4 fruit fly cellular contexts compared by ENCODE assay signal in the genomic region with DNA sequence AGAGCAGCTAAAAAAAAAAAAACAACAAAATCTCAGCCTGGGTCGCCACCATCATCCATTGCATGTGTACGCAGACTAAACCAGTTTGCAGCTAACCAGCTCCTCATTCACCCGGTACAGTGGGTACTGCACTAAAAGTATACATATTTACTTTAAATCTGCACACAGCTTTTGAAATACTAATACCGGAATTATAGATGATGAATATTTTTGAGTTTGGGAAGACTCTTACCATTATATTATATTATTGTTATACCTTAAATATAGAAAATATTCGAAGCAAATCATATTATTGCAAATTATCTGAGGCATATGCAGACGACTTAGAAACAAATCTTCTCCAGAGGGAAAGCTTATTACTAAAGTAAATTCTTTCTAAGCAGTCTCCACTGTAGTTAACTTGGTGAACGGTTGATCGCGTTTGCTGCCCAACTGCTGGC.
A peak's percentile ranks its signal among the peaks of the same experiment; 100 is the strongest.
TF ChIP-seq lines count a peak whose summit lies in the region.

No protein-coding gene starts in this region.

- TF ChIP-seq CTCF in whole organism, embryonic (GFP tag; optimal IDR thresholded peaks at IDR 0.05; lab: Kevin White, UChicago), result no peak

TF ChIP-seq in whole organism, embryonic, 481 proteins besides CTCF, POLR2A, EP300 and RAD21 (continues in another document):
- TF ChIP-seq CG2116 (GFP tag; optimal IDR thresholded peaks at IDR 0.05; lab: Kevin White, UChicago), result peak; percentile 20
- peak; percentile 9 for TF ChIP-seq Usf (GFP tag; optimal IDR thresholded peaks at IDR 0.05; lab: Kevin White, UChicago)
- no peak for TF ChIP-seq CG3065 (GFP tag; optimal IDR thresholded peaks at IDR 0.05; lab: Kevin White, UChicago)
- TF ChIP-seq Optix (GFP tag; IDR thresholded peaks at IDR 0.05; lab: Robert Waterston, UW), result no peak
- TF ChIP-seq CG17385 (GFP tag; optimal IDR thresholded peaks at IDR 0.05; lab: Kevin White, UChicago), result peak; percentile 63
- no peak for TF ChIP-seq Doc3 (GFP tag; IDR thresholded peaks at IDR 0.05; lab: Robert Waterston, UW; ENCODE audit: partially characterized antibody)
- no peak for TF ChIP-seq hb (GFP tag; IDR thresholded peaks at IDR 0.05; lab: Robert Waterston, UW; ENCODE audit: partially characterized antibody)
- TF ChIP-seq insv (GFP tag; optimal IDR thresholded peaks at IDR 0.05; lab: Kevin White, UChicago), result no peak
- TF ChIP-seq croc (GFP tag; conservative IDR thresholded peaks at IDR 0.05; lab: Robert Waterston, UW), result peak; percentile 43; the same call in 1 of the 3 replicates
- no peak for TF ChIP-seq MESR4 (GFP tag; optimal IDR thresholded peaks at IDR 0.05; lab: Kevin White, UChicago)
- no peak for TF ChIP-seq CG9876 (GFP tag; optimal IDR thresholded peaks at IDR 0.05; lab: Kevin White, UChicago)
- TF ChIP-seq NFAT (GFP tag; IDR thresholded peaks at IDR 0.05; lab: Robert Waterston, UW), result no peak
- peak; percentile 40 for TF ChIP-seq CG11723 (GFP tag; optimal IDR thresholded peaks at IDR 0.05; lab: Kevin White, UChicago)
- no peak for TF ChIP-seq CG16779 (GFP tag; IDR thresholded peaks at IDR 0.05; lab: Robert Waterston, UW)
- TF ChIP-seq cwo (GFP tag; optimal IDR thresholded peaks at IDR 0.05; lab: Kevin White, UChicago), result no peak
- no peak for TF ChIP-seq CG4617 (GFP tag; optimal IDR thresholded peaks at IDR 0.05; lab: Kevin White, UChicago; ENCODE audit: borderline replicate concordance)
- TF ChIP-seq ash1 (GFP tag; optimal IDR thresholded peaks at IDR 0.05; lab: Kevin White, UChicago), result no peak
- no peak for TF ChIP-seq bigmax (GFP tag; optimal IDR thresholded peaks at IDR 0.05; lab: Kevin White, UChicago)
- TF ChIP-seq MBD-R2 (GFP tag; IDR thresholded peaks at IDR 0.05; lab: Robert Waterston, UW), result no peak
- peak; percentile 30 for TF ChIP-seq tin (GFP tag; optimal IDR thresholded peaks at IDR 0.05; lab: Kevin White, UChicago)
- no peak for TF ChIP-seq H2.0 (GFP tag; IDR thresholded peaks at IDR 0.05; lab: Robert Waterston, UW)

TF ChIP-seq in whole organism, prepupa, 60 proteins besides CTCF, POLR2A, EP300 and RAD21 (continues in another document):
- TF ChIP-seq Ets96B (tag; optimal IDR thresholded peaks at IDR 0.05; lab: Kevin White, UChicago) (peak; percentile 91), CG3032 (tag; optimal IDR thresholded peaks at IDR 0.05; lab: Kevin White, UChicago) (peak; percentile 91), dac (GFP tag; optimal IDR thresholded peaks at IDR 0.05; lab: Kevin White, UChicago) (peak; percentile 50), Sox15 (GFP tag; optimal IDR thresholded peaks at IDR 0.05; lab: Kevin White, UChicago) (peak; percentile 85), CG6808 (GFP tag; optimal IDR thresholded peaks at IDR 0.05; lab: Kevin White, UChicago) (peak; percentile 87), acj6 (GFP tag; optimal IDR thresholded peaks at IDR 0.05; lab: Kevin White, UChicago) (peak; percentile 91), CG6276 (GFP tag; optimal IDR thresholded peaks at IDR 0.05; lab: Kevin White, UChicago) (peak; percentile 75), pdm3 (GFP tag; optimal IDR thresholded peaks at IDR 0.05; lab: Kevin White, UChicago) (peak; percentile 77), CG9139 (GFP tag; optimal IDR thresholded peaks at IDR 0.05; lab: Kevin White, UChicago) (peak; percentile 83), Smox (GFP tag; optimal IDR thresholded peaks at IDR 0.05; lab: Kevin White, UChicago) (peak; percentile 82), lz (GFP tag; optimal IDR thresholded peaks at IDR 0.05; lab: Kevin White, UChicago) (peak; percentile 79), CG31627 (GFP tag; optimal IDR thresholded peaks at IDR 0.05; lab: Kevin White, UChicago) (peak; percentile 77), CG6792 (GFP tag; optimal IDR thresholded peaks at IDR 0.05; lab: Kevin White, UChicago) (peak; percentile 82), CG32006 (GFP tag; optimal IDR thresholded peaks at IDR 0.05; lab: Kevin White, UChicago) (peak; percentile 89), Sox102F (GFP tag; optimal IDR thresholded peaks at IDR 0.05; lab: Kevin White, UChicago) (peak; percentile 76), CG11902 (GFP tag; optimal IDR thresholded peaks at IDR 0.05; lab: Kevin White, UChicago) (peak; percentile 86), dsx (GFP tag; optimal IDR thresholded peaks at IDR 0.05; lab: Kevin White, UChicago; ENCODE audit: poor library complexity, severe bottlenecking) (peak; percentile 86), CG8319 (GFP tag; optimal IDR thresholded peaks at IDR 0.05; lab: Kevin White, UChicago) (peak; percentile 70), Eip93F (GFP tag; optimal IDR thresholded peaks at IDR 0.05; lab: Kevin White, UChicago) (peak; percentile 74), Hr39 (GFP tag; optimal IDR thresholded peaks at IDR 0.05; lab: Kevin White, UChicago) (peak; percentile 80), vri (GFP tag; optimal IDR thresholded peaks at IDR 0.05; lab: Kevin White, UChicago) (peak; percentile 52)

TF ChIP-seq in whole organism, pupa, 21 proteins besides CTCF, POLR2A, EP300 and RAD21:
- TF ChIP-seq CG8301 (tag; optimal IDR thresholded peaks at IDR 0.05; lab: Kevin White, UChicago) (peak; percentile 89), EcR (GFP tag; optimal IDR thresholded peaks at IDR 0.05; lab: Kevin White, UChicago) (no peak), CG14655 (GFP tag; optimal IDR thresholded peaks at IDR 0.05; lab: Kevin White, UChicago) (peak; percentile 84), Pif1A (GFP tag; optimal IDR thresholded peaks at IDR 0.05; lab: Kevin White, UChicago) (peak; percentile 77), CG8159 (tag; optimal IDR thresholded peaks at IDR 0.05; lab: Kevin White, UChicago) (peak; percentile 93), CG17806 (tag; optimal IDR thresholded peaks at IDR 0.05; lab: Kevin White, UChicago) (peak; percentile 92), fd96Ca (GFP tag; IDR thresholded peaks at IDR 0.05; lab: Robert Waterston, UW) (peak; percentile 11; the same call in 1 of the 3 replicates), Pif1B (GFP tag; optimal IDR thresholded peaks at IDR 0.05; lab: Kevin White, UChicago) (peak; percentile 82), CG15710 (tag; optimal IDR thresholded peaks at IDR 0.05; lab: Kevin White, UChicago) (peak; percentile 94), Ets98B (GFP tag; IDR thresholded peaks at IDR 0.05; lab: Robert Waterston, UW) (peak; percentile 62), CG4496 (GFP tag; IDR thresholded peaks at IDR 0.05; lab: Robert Waterston, UW) (peak; percentile 66), D1 (tag; optimal IDR thresholded peaks at IDR 0.05; lab: Kevin White, UChicago) (peak; percentile 71), CG12605 (GFP tag; IDR thresholded peaks at IDR 0.05; lab: Robert Waterston, UW) (peak; percentile 57), gl (tag; optimal IDR thresholded peaks at IDR 0.05; lab: Kevin White, UChicago) (peak; percentile 36), CG34367 (tag; optimal IDR thresholded peaks at IDR 0.05; lab: Kevin White, UChicago) (peak; percentile 85), CG13204 (GFP tag; optimal IDR thresholded peaks at IDR 0.05; lab: Kevin White, UChicago) (peak; percentile 57), rn (GFP tag; IDR thresholded peaks at IDR 0.05; lab: Robert Waterston, UW) (0 out of 2 replicates have a peak, but pooled peaks have one; percentile 12), CG9948 (tag; optimal IDR thresholded peaks at IDR 0.05; lab: Kevin White, UChicago) (peak; percentile 84), CG10348 (GFP tag; IDR thresholded peaks at IDR 0.05; lab: Robert Waterston, UW) (no peak), CG32121 (GFP tag; IDR thresholded peaks at IDR 0.05; lab: Robert Waterston, UW) (peak; percentile 66), Snoo (tag; optimal IDR thresholded peaks at IDR 0.05; lab: Kevin White, UChicago) (peak; percentile 82)

TF ChIP-seq in whole organism, wandering third instar larva, 38 proteins besides CTCF, POLR2A, EP300 and RAD21 (continues in another document):
- peak; percentile 95 for TF ChIP-seq Sp1 (GFP tag; optimal IDR thresholded peaks at IDR 0.05; lab: Kevin White, UChicago)
- no peak for TF ChIP-seq Dfd (GFP tag; optimal IDR thresholded peaks at IDR 0.05; lab: Kevin White, UChicago)
- no peak for TF ChIP-seq dl (GFP tag; optimal IDR thresholded peaks at IDR 0.05; lab: Kevin White, UChicago; ENCODE audit: insufficient read depth in 1 of 2, partially characterized antibody in 2 of 2)
- peak; percentile 96 for TF ChIP-seq fru (GFP tag; optimal IDR thresholded peaks at IDR 0.05; lab: Kevin White, UChicago)
- peak; percentile 71 for TF ChIP-seq ey (GFP tag; optimal IDR thresholded peaks at IDR 0.05; lab: Kevin White, UChicago)
- TF ChIP-seq dmrt93B (GFP tag; optimal IDR thresholded peaks at IDR 0.05; lab: Kevin White, UChicago), result peak; percentile 88
- peak; percentile 55 for TF ChIP-seq woc (GFP tag; optimal IDR thresholded peaks at IDR 0.05; lab: Kevin White, UChicago)
- no peak for TF ChIP-seq GATAd (GFP tag; optimal IDR thresholded peaks at IDR 0.05; lab: Kevin White, UChicago)
- peak; percentile 66 for TF ChIP-seq brk (GFP tag; optimal IDR thresholded peaks at IDR 0.05; lab: Kevin White, UChicago)
- no peak for TF ChIP-seq usp (GFP tag; optimal IDR thresholded peaks at IDR 0.05; lab: Kevin White, UChicago)
- TF ChIP-seq Vsx2 (GFP tag; optimal IDR thresholded peaks at IDR 0.05; lab: Kevin White, UChicago; ENCODE audit: partially characterized antibody), result no peak
- TF ChIP-seq CrebA (GFP tag; optimal IDR thresholded peaks at IDR 0.05; lab: Kevin White, UChicago; ENCODE audit: borderline replicate concordance), result peak; percentile 35
- no peak for TF ChIP-seq Mio (GFP tag; optimal IDR thresholded peaks at IDR 0.05; lab: Kevin White, UChicago)
- TF ChIP-seq foxo (GFP tag; optimal IDR thresholded peaks at IDR 0.05; lab: Kevin White, UChicago), result peak in 1 of 2 experiments; percentile 80
- TF ChIP-seq dsf (GFP tag; optimal IDR thresholded peaks at IDR 0.05; lab: Kevin White, UChicago; ENCODE audit: borderline replicate concordance), result peak; percentile 25
- TF ChIP-seq HLH106 (tag; optimal IDR thresholded peaks at IDR 0.05; lab: Kevin White, UChicago), result peak; percentile 94
- peak; percentile 60 for TF ChIP-seq tai (GFP tag; optimal IDR thresholded peaks at IDR 0.05; lab: Kevin White, UChicago)
- TF ChIP-seq OdsH (GFP tag; optimal IDR thresholded peaks at IDR 0.05; lab: Kevin White, UChicago), result peak; percentile 88
- peak; percentile 84 for TF ChIP-seq rgr (GFP tag; optimal IDR thresholded peaks at IDR 0.05; lab: Kevin White, UChicago)
- peak; percentile 63 for TF ChIP-seq Hnf4 (GFP tag; optimal IDR thresholded peaks at IDR 0.05; lab: Kevin White, UChicago)
- no peak for TF ChIP-seq Hr78 (GFP tag; optimal IDR thresholded peaks at IDR 0.05; lab: Kevin White, UChicago)
- no peak for TF ChIP-seq CG32264 (GFP tag; optimal IDR thresholded peaks at IDR 0.05; lab: Kevin White, UChicago)
- TF ChIP-seq CG9705 (GFP tag; optimal IDR thresholded peaks at IDR 0.05; lab: Kevin White, UChicago), result peak; percentile 92
- peak; percentile 3 for TF ChIP-seq Jra (GFP tag; optimal IDR thresholded peaks at IDR 0.05; lab: Kevin White, UChicago)
- TF ChIP-seq sage (GFP tag; optimal IDR thresholded peaks at IDR 0.05; lab: Kevin White, UChicago), result peak; percentile 49
- TF ChIP-seq Dif (GFP tag; optimal IDR thresholded peaks at IDR 0.05; lab: Kevin White, UChicago; ENCODE audit: partially characterized antibody), result no peak
- no peak for TF ChIP-seq lola (GFP tag; optimal IDR thresholded peaks at IDR 0.05; lab: Kevin White, UChicago)

Comparison
In these comparisons a context has a peak if more than half of its experiments do, and no peak if none do; other contexts are left out.
1. Of the 7 proteins assayed by ChIP-seq in both whole organism, embryonic and whole organism, prepupa: peak only in whole organism, embryonic: none; only in whole organism, prepupa: CG16779, CG6854, Gug, Hr39 and Lpt; in both: Blimp-1 and Sox102F; in neither: 0.